Worm (Caenorhabditis elegans) whole organism, young adult: ENCODE data around the gene F31F7.2.

Experiments used
- F33H1.4 ChIP-seq: fragments of 200-800 bp; sonication (Bioruptor generic); IDR thresholded peaks from 2 replicates; pipeline ENCODE4 v1.3.6; 2022; ENCODE audit warnings: missing genetic modification reagents, missing genetic modification characterization, missing compliant biosample characterization
- F39B2.1 ChIP-seq: fragments of 200-800 bp; sonication (Bioruptor generic); IDR thresholded peaks from 2 replicates; pipeline ENCODE4 v1.3.6; 2022; ENCODE audit warnings: missing genetic modification reagents, missing genetic modification characterization, missing compliant biosample characterization
- F49E8.2 ChIP-seq: sonication (generic microtip); optimal IDR thresholded peaks from 3 replicates; lab custom pipeline; 2017; ENCODE audit warnings: missing genetic modification characterization, mild to moderate bottlenecking, missing compliant biosample characterization, antibody characterized with exemption, moderate library complexity; ENCODE audit not compliant: insufficient read depth
- F55B11.4 ChIP-seq: sonication (generic microtip); optimal IDR thresholded peaks from 2 replicates; lab custom pipeline; 2016; ENCODE audit warnings: missing compliant biosample characterization, missing genetic modification characterization, borderline replicate concordance; ENCODE audit not compliant: insufficient read depth
- T07F8.4 ChIP-seq: sonication (generic microtip); optimal IDR thresholded peaks from 2 replicates; lab custom pipeline; 2016; ENCODE audit warnings: mild to moderate bottlenecking, missing genetic modification characterization, moderate library complexity, missing compliant biosample characterization
- Y67H2A.10 ChIP-seq: fragments of 200-800 bp; sonication (Bioruptor generic); conservative IDR thresholded peaks from 2 replicates; pipeline ENCODE4 v1.3.6; 2022; ENCODE audit warnings: missing genetic modification reagents, missing genetic modification characterization, missing compliant biosample characterization
- Y79H2A.3 ChIP-seq: fragments of 200-800 bp; sonication (Bioruptor generic); conservative IDR thresholded peaks from 2 replicates; pipeline ENCODE4 v1.3.6; 2022; ENCODE audit warnings: missing genetic modification reagents, missing genetic modification characterization, missing compliant biosample characterization
- ama-1 ChIP-seq, 3 experiments: fragments of 150-350 bp in 1 of 3; sonication (generic microtip) in 2 of 3; optimal IDR thresholded peaks; 2 replicates each; lab custom pipeline; 2014 to 2018; ENCODE audit warnings: missing biosample characterization in 2 of 3, missing genetic modification characterization in 2 of 3, missing genetic modification reagents in 2 of 3
- attf-3 ChIP-seq: fragments of 200-800 bp; sonication (Bioruptor generic); conservative IDR thresholded peaks from 2 replicates; pipeline ENCODE4 v1.3.6; 2022; ENCODE audit warnings: missing genetic modification reagents, missing genetic modification characterization, missing compliant biosample characterization
- attf-5 ChIP-seq: fragments of 200-800 bp; sonication (Bioruptor generic); optimal IDR thresholded peaks from 2 replicates; lab custom pipeline; 2018; ENCODE audit warnings: mild to moderate bottlenecking, missing genetic modification characterization, missing compliant biosample characterization
- ccch-3 ChIP-seq: fragments of 200-800 bp; sonication (Bioruptor generic); optimal IDR thresholded peaks from 2 replicates; lab custom pipeline; 2018; ENCODE audit warnings: mild to moderate bottlenecking, missing genetic modification characterization, missing compliant biosample characterization
- cebp-1 ChIP-seq, 2 experiments: fragments of 200-800 bp in 1 of 2; sonication (Bioruptor generic) in 1 of 2; sonication (generic microtip) in 1 of 2; IDR thresholded peaks in 1 of 2; optimal IDR thresholded peaks in 1 of 2; 2 replicates each; pipeline versions ENCODE4 v1.3.6 to Lab custom; 2017 to 2022; ENCODE audit warnings: missing compliant biosample characterization in 2 of 2, missing genetic modification characterization in 2 of 2, mild to moderate bottlenecking in 1 of 2, missing genetic modification reagents in 1 of 2, moderate library complexity in 1 of 2
- cebp-2 ChIP-seq: fragments of 200-800 bp; sonication (Bioruptor generic); IDR thresholded peaks from 2 replicates; pipeline ENCODE4 v1.3.6; 2022; ENCODE audit warnings: missing genetic modification characterization, missing compliant biosample characterization
- ceh-79 ChIP-seq: sonication (generic microtip); optimal IDR thresholded peaks from 2 replicates; lab custom pipeline; 2017; ENCODE audit warnings: mild to moderate bottlenecking, missing genetic modification characterization, missing compliant biosample characterization
- chd-7 ChIP-seq: sonication (generic microtip); optimal IDR thresholded peaks from 2 replicates; lab custom pipeline; 2016; ENCODE audit warnings: mild to moderate bottlenecking, missing genetic modification characterization, moderate library complexity, missing compliant biosample characterization
- dox-1 ChIP-seq: fragments of 200-800 bp; sonication (Bioruptor generic); IDR thresholded peaks from 2 replicates; pipeline ENCODE4 v1.3.6; 2022; ENCODE audit warnings: missing genetic modification reagents, missing genetic modification characterization, missing compliant biosample characterization
- dpl-1 ChIP-seq: fragments of 150-350 bp; optimal IDR thresholded peaks from 2 replicates; lab custom pipeline; 2014; ENCODE audit warnings: missing biosample characterization, missing genetic modification reagents, missing genetic modification characterization
- egl-18 ChIP-seq: fragments of 200-800 bp; sonication (Bioruptor generic); IDR thresholded peaks from 2 replicates; pipeline ENCODE4 v1.3.6; 2022; ENCODE audit warnings: missing genetic modification reagents, missing genetic modification characterization, missing compliant biosample characterization
- ekl-4 ChIP-seq: fragments of 200-800 bp; sonication (Bioruptor generic); IDR thresholded peaks from 2 replicates; pipeline ENCODE4 v1.3.6; 2022; ENCODE audit warnings: missing genetic modification reagents, missing genetic modification characterization, missing compliant biosample characterization
- gei-17 ChIP-seq: fragments of 200-800 bp; sonication (Bioruptor generic); optimal IDR thresholded peaks from 2 replicates; lab custom pipeline; 2018; ENCODE audit warnings: mild to moderate bottlenecking, missing genetic modification characterization, missing compliant biosample characterization
- hlh-12 ChIP-seq: sonication (generic microtip); optimal IDR thresholded peaks from 2 replicates; lab custom pipeline; 2016; ENCODE audit warnings: missing genetic modification characterization, missing compliant biosample characterization
- hmg-1.2 ChIP-seq: fragments of 200-800 bp; sonication (Bioruptor generic); IDR thresholded peaks from 2 replicates; pipeline ENCODE4 v1.3.6; 2022; ENCODE audit warnings: missing genetic modification reagents, missing genetic modification characterization, missing compliant biosample characterization
- hsf-1 ChIP-seq: fragments of 200-800 bp; sonication (Bioruptor generic); IDR thresholded peaks from 2 replicates; pipeline ENCODE4 v1.3.6; 2022; ENCODE audit warnings: missing genetic modification reagents, missing genetic modification characterization, missing compliant biosample characterization
- lag-1 ChIP-seq: fragments of 200-800 bp; sonication (Bioruptor generic); IDR thresholded peaks from 2 replicates; pipeline ENCODE4 v1.3.6; 2022; ENCODE audit warnings: missing genetic modification reagents, missing genetic modification characterization, missing compliant biosample characterization
- let-607 ChIP-seq, 2 experiments: fragments of 200-800 bp in 1 of 2; sonication (Bioruptor generic) in 1 of 2; sonication (generic microtip) in 1 of 2; optimal IDR thresholded peaks; 2 replicates each; lab custom pipeline; 2016 to 2018; ENCODE audit warnings: mild to moderate bottlenecking in 2 of 2, missing compliant biosample characterization in 2 of 2, missing genetic modification characterization in 2 of 2, moderate library complexity in 2 of 2, missing genotype in 1 of 2
- lin-35 ChIP-seq, 3 experiments: fragments of 150-350 bp in 2 of 3; sonication (generic microtip) in 1 of 3; optimal IDR thresholded peaks; 2 replicates each; lab custom pipeline; 2014 to 2018; ENCODE audit warnings: missing biosample characterization in 3 of 3, missing genetic modification characterization in 3 of 3, missing genetic modification reagents in 3 of 3
- lin-40 ChIP-seq: sonication (generic microtip); optimal IDR thresholded peaks from 2 replicates; lab custom pipeline; 2016; ENCODE audit warnings: missing genetic modification characterization, mild to moderate bottlenecking, missing compliant biosample characterization, missing genotype, missing genetic modification reagents
- lir-1 ChIP-seq: fragments of 200-800 bp; sonication (Bioruptor generic); conservative IDR thresholded peaks from 2 replicates; pipeline ENCODE4 v1.3.6; 2022; ENCODE audit warnings: missing genetic modification reagents, missing genetic modification characterization, missing compliant biosample characterization
- madf-8 ChIP-seq: fragments of 200-800 bp; sonication (Bioruptor generic); conservative IDR thresholded peaks from 2 replicates; pipeline ENCODE4 v1.3.6; 2022; ENCODE audit warnings: missing genetic modification reagents, missing genetic modification characterization, missing compliant biosample characterization
- mxl-1 ChIP-seq: sonication (generic microtip); optimal IDR thresholded peaks from 2 replicates; lab custom pipeline; 2016; ENCODE audit warnings: missing genetic modification characterization, missing compliant biosample characterization
- nfyb-1 ChIP-seq: fragments of 200-800 bp; sonication (Bioruptor generic); IDR thresholded peaks from 2 replicates; pipeline ENCODE4 v1.3.6; 2022; ENCODE audit warnings: missing genetic modification reagents, missing genetic modification characterization, missing compliant biosample characterization
- nhr-90 ChIP-seq: sonication (generic microtip); optimal IDR thresholded peaks from 2 replicates; lab custom pipeline; 2016; ENCODE audit warnings: missing genotype, mild to moderate bottlenecking, missing genetic modification characterization, missing compliant biosample characterization
- pbrm-1 ChIP-seq: fragments of 200-800 bp; sonication (Bioruptor generic); IDR thresholded peaks from 2 replicates; pipeline ENCODE4 v1.3.6; 2022; ENCODE audit warnings: missing genetic modification reagents, missing genetic modification characterization, missing compliant biosample characterization
- pha-4 ChIP-seq: fragments of 150-350 bp; sonication (generic microtip); optimal IDR thresholded peaks from 2 replicates; lab custom pipeline; 2014; ENCODE audit warnings: missing biosample characterization, missing genetic modification reagents, missing genetic modification characterization
- rcor-1 ChIP-seq: fragments of 200-800 bp; sonication (Bioruptor generic); IDR thresholded peaks from 2 replicates; pipeline ENCODE4 v1.3.6; 2022; ENCODE audit warnings: missing genetic modification reagents, missing genetic modification characterization, missing compliant biosample characterization
- repo-1 ChIP-seq: sonication (generic microtip); optimal IDR thresholded peaks from 2 replicates; lab custom pipeline; 2017; ENCODE audit warnings: mild to moderate bottlenecking, missing genetic modification characterization, missing compliant biosample characterization
- rpc-1 ChIP-seq, 2 experiments: fragments of 150-350 bp in 1 of 2; sonication (generic microtip) in 1 of 2; optimal IDR thresholded peaks; 2 replicates each; lab custom pipeline; 2014 to 2018; ENCODE audit warnings: missing biosample characterization in 1 of 2, missing genetic modification characterization in 1 of 2, missing genetic modification reagents in 1 of 2, missing genotype in 1 of 2
- snpc-1.3 ChIP-seq: sonication (generic microtip); optimal IDR thresholded peaks from 2 replicates; lab custom pipeline; 2017; ENCODE audit warnings: missing genetic modification characterization, mild to moderate bottlenecking, missing compliant biosample characterization, antibody characterized with exemption, moderate library complexity, missing genotype, missing genetic modification reagents; ENCODE audit not compliant: insufficient read depth
- snpc-4 ChIP-seq, 5 experiments: fragments of 150-350 bp in 1 of 5; sonication (generic microtip) in 4 of 5; optimal IDR thresholded peaks; 2 replicates each; lab custom pipeline; 2014 to 2018; ENCODE audit warnings: missing genetic modification characterization in 5 of 5, missing biosample characterization in 3 of 5, antibody characterized with exemption in 2 of 5, mild to moderate bottlenecking in 2 of 5, missing compliant biosample characterization in 2 of 5, missing genotype in 2 of 5, moderate library complexity in 2 of 5, missing genetic modification reagents in 1 of 5
- somi-1 ChIP-seq: fragments of 200-800 bp; sonication (Bioruptor generic); optimal IDR thresholded peaks from 2 replicates; lab custom pipeline; 2018; ENCODE audit warnings: mild to moderate bottlenecking, missing genetic modification characterization, missing compliant biosample characterization
- tlf-1 ChIP-seq: fragments of 200-800 bp; sonication (Bioruptor generic); optimal IDR thresholded peaks from 2 replicates; lab custom pipeline; 2018; ENCODE audit warnings: mild to moderate bottlenecking, missing genetic modification characterization, missing compliant biosample characterization
- zfh-2 ChIP-seq: fragments of 200-800 bp; sonication (Bioruptor generic); conservative IDR thresholded peaks from 2 replicates; pipeline ENCODE4 v1.3.6; 2022; ENCODE audit warnings: missing genetic modification reagents, missing genetic modification characterization, missing compliant biosample characterization
- ztf-26 ChIP-seq: sonication (generic microtip); optimal IDR thresholded peaks from 2 replicates; lab custom pipeline; 2017; ENCODE audit warnings: missing genetic modification characterization, missing compliant biosample characterization
- ztf-6 ChIP-seq: fragments of 200-800 bp; sonication (Bioruptor generic); IDR thresholded peaks from 2 replicates; pipeline ENCODE4 v1.3.6; 2022; ENCODE audit warnings: missing genetic modification reagents, missing genetic modification characterization, missing compliant biosample characterization

Gene F31F7.2

DNA sequence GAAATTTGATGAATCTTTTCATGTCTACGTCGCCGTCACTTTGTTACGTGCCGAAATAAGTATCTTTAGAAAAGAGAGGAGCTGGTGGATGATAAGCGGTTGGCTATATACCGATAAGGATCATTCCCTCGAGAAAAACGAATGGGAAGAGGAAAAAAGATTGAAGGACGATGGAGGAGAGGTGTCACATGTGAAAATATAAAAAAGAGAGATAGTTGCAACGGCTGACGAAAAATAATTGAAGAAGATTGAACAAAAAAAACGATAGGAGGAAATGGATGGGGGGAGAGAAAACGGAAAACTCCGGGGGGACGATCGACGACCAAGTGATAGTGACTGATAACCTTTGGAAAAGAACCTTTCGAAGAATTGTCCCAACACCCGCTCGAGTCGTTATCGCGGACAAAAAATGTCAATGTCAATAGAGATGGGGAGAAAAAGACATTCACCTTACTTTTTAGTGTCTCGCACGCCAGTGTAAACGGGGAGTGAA, 41.1 kb upstream of the F31F7.2 start (continued):
- TF ChIP-seq lin-40 = peak; percentile 80
- no peak for TF ChIP-seq egl-18 (GFP tag; lab: Robert Waterston, UW)
- TF ChIP-seq cebp-2 (GFP tag; lab: Robert Waterston, UW) = no peak
- TF ChIP-seq hlh-12 (tag; lab: Kevin White, UChicago) = no peak
- no peak for TF ChIP-seq snpc-1.3
- TF ChIP-seq snpc-4 (GFP tag; optimal IDR thresholded peaks at IDR 0.05; lab: Kevin White, UChicago) = no peak
- peak in 3 of 4 experiments; percentile 35 to 54 (median 53) for TF ChIP-seq snpc-4 (tag; optimal IDR thresholded peaks at IDR 0.05; lab: Kevin White, UChicago)
- no peak for TF ChIP-seq dpl-1 (GFP tag; lab: Kevin White, UChicago)
- TF ChIP-seq hsf-1 (GFP tag; lab: Robert Waterston, UW) = no peak
- TF ChIP-seq somi-1 = peak; percentile 83
- TF ChIP-seq ceh-79 (tag; lab: Kevin White, UChicago) = no peak
- no peak for TF ChIP-seq F33H1.4
- TF ChIP-seq rpc-1 (optimal IDR thresholded peaks at IDR 0.05; lab: Kevin White, UChicago) = no peak
- no peak for TF ChIP-seq rpc-1 (tag; optimal IDR thresholded peaks at IDR 0.05; lab: Kevin White, UChicago)
- TF ChIP-seq cebp-1 (GFP tag; IDR thresholded peaks at IDR 0.05; lab: Robert Waterston, UW) = no peak
- TF ChIP-seq cebp-1 (tag; optimal IDR thresholded peaks at IDR 0.05; lab: Kevin White, UChicago) = peak; percentile 67
- no peak for TF ChIP-seq repo-1
- TF ChIP-seq F39B2.1 (GFP tag; lab: Robert Waterston, UW) = no peak
- TF ChIP-seq chd-7 (tag; lab: Kevin White, UChicago) = peak; percentile 65
- TF ChIP-seq ztf-26 (tag; lab: Kevin White, UChicago) = peak; percentile 53
- no peak for TF ChIP-seq tlf-1 (GFP tag; lab: Kevin White, UChicago)
- no peak for TF ChIP-seq mxl-1 (tag; lab: Kevin White, UChicago)
- TF ChIP-seq rcor-1 (GFP tag; lab: Robert Waterston, UW) = no peak
- no peak for TF ChIP-seq pha-4
- peak; percentile 3 for TF ChIP-seq gei-17
- TF ChIP-seq Y67H2A.10 (GFP tag; lab: Robert Waterston, UW) = no peak

DNA sequence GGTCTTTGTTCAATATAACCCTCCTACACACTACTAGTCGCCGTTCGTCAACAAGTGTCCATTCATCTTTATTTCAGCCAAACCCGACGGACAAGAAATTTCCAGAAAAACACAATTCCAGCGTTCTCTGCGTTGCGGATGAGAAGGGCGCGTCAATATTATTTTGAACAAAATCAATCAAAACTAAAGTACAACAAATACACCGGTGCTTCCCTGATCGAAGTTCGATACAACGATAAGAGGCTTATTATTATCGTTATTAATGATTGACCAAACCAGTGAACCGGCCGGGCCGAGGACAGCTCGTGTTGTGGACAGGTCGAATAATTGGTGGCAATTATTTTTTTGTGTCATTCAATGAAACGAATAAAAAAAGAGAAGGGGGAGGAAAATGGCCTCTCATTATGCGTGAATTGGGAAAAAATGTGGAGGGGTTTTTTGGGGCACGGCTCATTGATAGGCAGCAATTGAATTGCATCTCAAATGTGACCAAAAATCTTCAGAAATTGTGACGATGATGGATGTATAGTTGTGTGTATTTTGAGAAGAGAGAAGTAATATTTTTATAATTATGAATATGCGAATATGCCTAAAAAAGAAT, 39.9 kb upstream of the F31F7.2 start:
- TF ChIP-seq attf-3 (GFP tag; lab: Robert Waterston, UW) = no peak
- no peak for TF ChIP-seq snpc-1.3
- TF ChIP-seq Y79H2A.3 (GFP tag; lab: Robert Waterston, UW) = no peak
- no peak for TF ChIP-seq ama-1 (optimal IDR thresholded peaks at IDR 0.05; lab: Kevin White, UChicago)
- no peak for TF ChIP-seq ama-1 (GFP tag; optimal IDR thresholded peaks at IDR 0.05; lab: Kevin White, UChicago)
- no peak for TF ChIP-seq F55B11.4 (tag; lab: Kevin White, UChicago)
- no peak for TF ChIP-seq pbrm-1
- TF ChIP-seq dox-1 (GFP tag; lab: Robert Waterston, UW) = peak; percentile 40; the same call in 1 of the 2 replicates
- TF ChIP-seq T07F8.4 (tag; lab: Kevin White, UChicago) = no peak
- TF ChIP-seq lir-1 (GFP tag; lab: Robert Waterston, UW) = no peak
- TF ChIP-seq nfyb-1 (GFP tag; lab: Robert Waterston, UW) = no peak
- TF ChIP-seq F49E8.2 (tag; lab: Kevin White, UChicago) = no peak
- no peak for TF ChIP-seq lin-35 (GFP tag; optimal IDR thresholded peaks at IDR 0.05; lab: Kevin White, UChicago)
- TF ChIP-seq somi-1 = no peak
- no peak for TF ChIP-seq nhr-90 (tag; lab: Kevin White, UChicago)
- 0 out of 2 replicates have a peak, but pooled peaks have one; percentile 22 for TF ChIP-seq zfh-2 (GFP tag; lab: Robert Waterston, UW)
- no peak for TF ChIP-seq madf-8 (GFP tag; lab: Robert Waterston, UW)
- no peak for TF ChIP-seq ekl-4 (GFP tag; lab: Robert Waterston, UW)
- TF ChIP-seq cebp-1 (GFP tag; IDR thresholded peaks at IDR 0.05; lab: Robert Waterston, UW) = no peak
- TF ChIP-seq cebp-1 (tag; optimal IDR thresholded peaks at IDR 0.05; lab: Kevin White, UChicago) = peak; percentile 21
- TF ChIP-seq ccch-3 (GFP tag; lab: Kevin White, UChicago) = no peak
- TF ChIP-seq lag-1 (GFP tag; lab: Robert Waterston, UW) = no peak
- no peak for TF ChIP-seq ztf-6 (GFP tag; lab: Robert Waterston, UW)
- TF ChIP-seq let-607 (tag; optimal IDR thresholded peaks at IDR 0.05; lab: Kevin White, UChicago) = no peak
- no peak for TF ChIP-seq hmg-1.2 (GFP tag; lab: Robert Waterston, UW)
- peak; percentile 16 for TF ChIP-seq attf-5 (GFP tag; lab: Kevin White, UChicago)
